Worm (Caenorhabditis elegans): ENCODE results near the gene Y41G9A.17.
A peak's percentile ranks its signal among the peaks of the same experiment; 100 is the strongest.

Y41G9A.17 gene

ce11 chrX:3025145-3025544, 25.6 kb upstream of the Y41G9A.17 start:
- no peak for TF ChIP-seq mdl-1 (tag; optimal IDR thresholded peaks at IDR 0.05)
- no peak for TF ChIP-seq fos-1 (tag; optimal IDR thresholded peaks at IDR 0.05)
- peak; percentile 70 for TF ChIP-seq unc-62 (GFP tag; optimal IDR thresholded peaks at IDR 0.05)

DNA sequence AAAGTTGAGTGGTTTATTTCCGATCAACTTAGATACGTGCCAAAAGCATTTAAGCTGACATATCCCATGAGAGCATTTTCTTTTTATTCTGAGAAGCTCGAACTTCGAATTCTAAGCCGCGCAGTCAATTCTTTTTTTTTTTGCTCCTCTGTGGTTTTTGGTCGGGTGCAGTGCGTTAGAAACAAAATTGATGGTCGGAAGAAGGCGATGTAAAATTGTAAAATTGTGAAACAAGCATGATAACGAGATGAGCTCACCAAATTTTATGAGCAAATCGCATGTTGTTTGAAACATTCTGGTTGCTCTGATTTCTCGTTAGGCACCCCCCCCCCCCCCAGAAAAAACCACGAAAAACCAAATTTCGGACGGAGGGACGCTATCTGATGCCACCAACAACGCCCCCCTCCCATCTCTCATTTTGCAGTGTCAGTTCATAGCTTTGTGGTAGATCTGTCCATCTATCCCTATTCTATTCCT, 25.1 kb upstream of the Y41G9A.17 start, which contains the start of gene aqp-7:
Gene aqp-7, plus strand, starts transcription at position 427 of the 477 bp plus-strand sequence.
- TF ChIP-seq lin-39 (tag; optimal IDR thresholded peaks at IDR 0.05) (peak; percentile 69), nhr-11 (tag; optimal IDR thresholded peaks at IDR 0.05) (no peak), nfya-1 (tag; optimal IDR thresholded peaks at IDR 0.05; ENCODE audit: insufficient read depth) (peak; percentile 16), hmg-11 (tag; optimal IDR thresholded peaks at IDR 0.05) (no peak)

DNA sequence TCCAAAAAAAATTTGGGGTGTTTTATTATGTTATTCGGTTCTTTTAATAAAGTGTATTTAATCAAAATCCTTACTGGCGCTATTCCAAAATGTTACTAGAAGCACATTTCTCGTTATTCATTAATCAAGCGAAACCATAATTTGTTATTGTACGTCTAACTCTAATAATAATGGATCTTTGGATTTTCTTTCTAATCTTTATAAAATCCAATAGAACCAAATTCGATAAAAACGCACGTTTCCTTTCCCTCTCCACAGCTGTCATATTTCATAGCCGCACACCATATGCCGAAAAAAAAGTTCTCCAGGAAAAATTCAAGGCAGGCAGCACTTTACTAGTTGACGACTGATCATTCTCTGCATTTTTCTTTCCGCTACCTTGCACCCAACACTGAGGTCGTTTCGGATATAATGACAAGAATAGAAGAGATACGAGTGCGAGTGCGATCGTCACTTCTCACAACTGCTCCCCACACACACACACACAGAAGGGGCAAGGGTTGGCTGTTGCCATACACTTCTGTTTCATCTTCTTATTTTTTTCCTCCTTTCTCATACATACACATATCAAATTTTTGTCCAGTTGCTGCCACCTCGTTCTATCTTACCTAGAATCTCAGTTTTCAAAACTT, 24.1 kb upstream of the Y41G9A.17 start:
- no peak for TF ChIP-seq unc-62 (GFP tag; optimal IDR thresholded peaks at IDR 0.05)
- peak; percentile 17 for TF ChIP-seq nfya-1 (tag; optimal IDR thresholded peaks at IDR 0.05; ENCODE audit: insufficient read depth)
- no peak for TF ChIP-seq pha-4 (tag; optimal IDR thresholded peaks at IDR 0.05)
- TF ChIP-seq nhr-43 (tag; optimal IDR thresholded peaks at IDR 0.05; ENCODE audit: poor library complexity, severe bottlenecking) = no peak
- TF ChIP-seq ceh-9 (tag; optimal IDR thresholded peaks at IDR 0.05) = no peak
- no peak for TF ChIP-seq egl-27 (tag; optimal IDR thresholded peaks at IDR 0.05)

DNA sequence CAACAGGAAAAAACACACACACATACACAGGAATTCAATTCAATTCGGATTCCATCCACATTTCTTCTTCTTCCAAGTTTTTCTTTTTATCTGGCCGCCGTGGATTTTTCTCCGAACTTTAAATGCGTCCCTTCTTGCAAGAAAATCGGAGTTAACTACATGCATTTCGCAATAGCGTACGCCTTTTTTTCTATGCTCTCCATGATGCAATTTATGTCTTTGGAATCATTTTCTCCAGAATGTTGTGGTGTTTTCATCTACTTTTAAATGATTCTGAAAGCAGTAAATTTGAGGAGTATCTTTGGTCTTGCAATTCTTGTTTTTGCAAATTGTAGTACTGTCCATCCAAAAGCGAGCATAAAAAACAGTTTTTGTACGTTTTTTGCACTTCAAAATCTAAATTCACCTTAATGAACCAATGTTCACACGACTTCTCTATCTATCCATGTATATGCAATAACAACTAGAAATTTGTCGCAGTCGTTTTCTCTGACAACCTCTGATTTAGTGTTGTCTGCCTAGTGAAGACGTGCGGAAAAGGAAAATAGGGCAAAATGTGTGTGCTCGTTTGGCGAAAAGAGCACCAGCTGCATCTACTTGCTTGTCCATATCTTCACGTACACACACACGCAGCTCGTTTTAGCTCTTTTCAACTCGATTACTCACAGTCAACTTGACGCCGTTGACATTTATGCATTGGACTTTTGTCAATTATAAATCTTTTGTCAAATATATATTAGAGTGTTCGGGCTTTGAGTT, 23.0 kb upstream of the Y41G9A.17 start:
- TF ChIP-seq hmg-11 (tag; optimal IDR thresholded peaks at IDR 0.05) (peak; percentile 11), snpc-4 (tag; optimal IDR thresholded peaks at IDR 0.05) (no peak), aly-2 (tag; optimal IDR thresholded peaks at IDR 0.05) (no peak), nhr-43 (tag; optimal IDR thresholded peaks at IDR 0.05; ENCODE audit: poor library complexity, severe bottlenecking) (no peak), ceh-9 (tag; optimal IDR thresholded peaks at IDR 0.05) (no peak), egl-27 (tag; optimal IDR thresholded peaks at IDR 0.05) (no peak), nfya-1 (tag; optimal IDR thresholded peaks at IDR 0.05; ENCODE audit: insufficient read depth) (no peak), lin-15B (tag; optimal IDR thresholded peaks at IDR 0.05) (no peak), ama-1 (optimal IDR thresholded peaks at IDR 0.05) (no peak), unc-62 (GFP tag; optimal IDR thresholded peaks at IDR 0.05) (peak; percentile 4), lin-39 (tag; optimal IDR thresholded peaks at IDR 0.05) (peak; percentile 11), nhr-25 (tag; optimal IDR thresholded peaks at IDR 0.05) (no peak)

- peak; percentile 5 for TF ChIP-seq nfya-1 (tag; optimal IDR thresholded peaks at IDR 0.05; ENCODE audit: insufficient read depth)
- no peak for TF ChIP-seq ceh-28 (tag; optimal IDR thresholded peaks at IDR 0.05)
- TF ChIP-seq nhr-23 (tag; optimal IDR thresholded peaks at IDR 0.05) = no peak
Observed at ce11 chrX:3021466-3021865, 21.9 kb upstream of the Y41G9A.17 start.

- no peak for TF ChIP-seq ceh-16 (tag; optimal IDR thresholded peaks at IDR 0.05)
- no peak for TF ChIP-seq nhr-23 (tag; optimal IDR thresholded peaks at IDR 0.05)
- TF ChIP-seq elt-3 (tag; optimal IDR thresholded peaks at IDR 0.05) = no peak
- no peak for TF ChIP-seq ZK546.5 (tag; optimal IDR thresholded peaks at IDR 0.05)
- no peak for TF ChIP-seq unc-39 (tag; optimal IDR thresholded peaks at IDR 0.05)
- no peak for TF ChIP-seq ztf-4 (tag; optimal IDR thresholded peaks at IDR 0.05)
- no peak for TF ChIP-seq ceh-82 (tag; optimal IDR thresholded peaks at IDR 0.05)
- TF ChIP-seq mdl-1 (tag; optimal IDR thresholded peaks at IDR 0.05) = no peak
- no peak for TF ChIP-seq fkh-2 (tag; optimal IDR thresholded peaks at IDR 0.05)
- no peak for TF ChIP-seq nhr-11 (tag; optimal IDR thresholded peaks at IDR 0.05)
- no peak for TF ChIP-seq egl-27 (tag; optimal IDR thresholded peaks at IDR 0.05)
- TF ChIP-seq tbx-2 (tag; optimal IDR thresholded peaks at IDR 0.05) = no peak
Observed at ce11 chrX:3019996-3020395, 20.4 kb upstream of the Y41G9A.17 start.

DNA sequence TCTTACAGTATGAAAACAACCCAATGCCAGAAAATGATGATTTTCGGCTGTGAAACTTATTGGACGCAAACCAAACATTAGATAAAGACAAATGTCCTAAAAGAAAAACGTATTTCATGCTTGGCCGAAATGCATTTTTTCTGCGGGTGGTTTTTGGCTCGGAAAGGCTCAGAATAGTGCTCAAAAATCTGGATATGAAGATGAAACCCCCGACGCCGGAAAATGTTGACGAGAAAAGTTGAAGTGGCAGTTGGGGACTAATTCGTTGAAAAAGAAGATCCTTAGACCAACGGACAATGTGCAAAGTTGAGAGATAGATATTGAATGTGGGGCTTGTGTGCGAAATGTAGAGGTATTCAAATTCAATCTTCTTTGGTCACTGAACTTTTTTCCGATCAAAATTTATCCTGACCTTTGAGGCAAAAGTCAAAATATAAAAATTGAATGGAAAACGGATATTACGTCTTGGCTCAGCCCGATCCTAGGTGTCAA, 19.0 kb upstream of the Y41G9A.17 start, which contains the start of gene flp-18:
Gene flp-18, minus strand, starts transcription at position 51 of the 492 bp plus-strand sequence.
- TF ChIP-seq ceh-9 (tag; optimal IDR thresholded peaks at IDR 0.05) = no peak
- TF ChIP-seq pha-4 (tag; optimal IDR thresholded peaks at IDR 0.05) = no peak
- TF ChIP-seq eor-1 (tag; optimal IDR thresholded peaks at IDR 0.05) = no peak
- TF ChIP-seq ceh-28 (tag; optimal IDR thresholded peaks at IDR 0.05) = no peak
- TF ChIP-seq tbx-2 (tag; optimal IDR thresholded peaks at IDR 0.05) = no peak
- TF ChIP-seq mdl-1 (tag; optimal IDR thresholded peaks at IDR 0.05) = no peak
- no peak for TF ChIP-seq R02D3.7 (tag; optimal IDR thresholded peaks at IDR 0.05)
- TF ChIP-seq nhr-237 (tag; optimal IDR thresholded peaks at IDR 0.05) = no peak
